Worm (Caenorhabditis elegans) whole organism, L2 larva: ENCODE measurements around the gene C05D11.8.

Experiments used
- C34F6.9 ChIP-seq: fragments of 150-350 bp; optimal IDR thresholded peaks from 2 replicates; lab custom pipeline; 2014; ENCODE audit warnings: missing biosample characterization, missing genetic modification characterization
- F13H6.1 ChIP-seq: sonication (generic microtip); optimal IDR thresholded peaks from 2 replicates; lab custom pipeline; 2016; ENCODE audit warnings: missing genetic modification characterization, missing compliant biosample characterization
- R02D3.7 ChIP-seq: fragments of 150-350 bp; optimal IDR thresholded peaks from 2 replicates; lab custom pipeline; 2014; ENCODE audit warnings: missing biosample characterization, missing genetic modification characterization
- Y55F3AM.14 ChIP-seq: fragments of 200-800 bp; sonication (Bioruptor generic); optimal IDR thresholded peaks from 2 replicates; lab custom pipeline; 2018; ENCODE audit warnings: mild to moderate bottlenecking, missing genetic modification characterization, missing compliant biosample characterization
- ZK546.5 ChIP-seq: sonication (generic microtip); optimal IDR thresholded peaks from 2 replicates; lab custom pipeline; 2017; ENCODE audit warnings: missing biosample characterization, missing genetic modification characterization
- alr-1 ChIP-seq: fragments of 150-350 bp; optimal IDR thresholded peaks from 2 replicates; lab custom pipeline; 2014; ENCODE audit warnings: missing biosample characterization, missing genetic modification characterization
- aly-2 ChIP-seq: fragments of 150-350 bp; optimal IDR thresholded peaks from 2 replicates; lab custom pipeline; 2014; ENCODE audit warnings: missing biosample characterization, missing genetic modification characterization
- ama-1 ChIP-seq: fragments of 150-350 bp; optimal IDR thresholded peaks from 2 replicates; lab custom pipeline; 2018; ENCODE audit warnings: inconsistent platforms
- blmp-1 ChIP-seq: sonication (generic microtip); optimal IDR thresholded peaks from 2 replicates; lab custom pipeline; 2017; ENCODE audit warnings: missing genetic modification characterization, mild to moderate bottlenecking, missing compliant biosample characterization, antibody characterized with exemption, moderate library complexity; ENCODE audit not compliant: insufficient read depth
- ceh-16 ChIP-seq: fragments of 150-350 bp; optimal IDR thresholded peaks from 2 replicates; lab custom pipeline; 2014; ENCODE audit warnings: missing biosample characterization, missing genetic modification characterization
- ceh-82 ChIP-seq: fragments of 150-350 bp; optimal IDR thresholded peaks from 2 replicates; lab custom pipeline; 2014; ENCODE audit warnings: missing biosample characterization, missing genetic modification characterization
- crh-2 ChIP-seq: sonication (generic microtip); optimal IDR thresholded peaks from 2 replicates; lab custom pipeline; 2017; ENCODE audit warnings: missing biosample characterization, missing genetic modification characterization
- dmd-4 ChIP-seq: sonication (generic microtip); optimal IDR thresholded peaks from 2 replicates; lab custom pipeline; 2017; ENCODE audit warnings: missing biosample characterization, missing genetic modification characterization
- egl-27 ChIP-seq: sonication (generic microtip); optimal IDR thresholded peaks from 3 replicates; lab custom pipeline; 2017; ENCODE audit warnings: missing biosample characterization, missing genetic modification reagents, missing genetic modification characterization
- elt-1 ChIP-seq: fragments of 150-350 bp; optimal IDR thresholded peaks from 2 replicates; lab custom pipeline; 2014; ENCODE audit warnings: missing biosample characterization, missing genetic modification characterization
- elt-3 ChIP-seq: sonication (generic microtip); optimal IDR thresholded peaks from 2 replicates; lab custom pipeline; 2017; ENCODE audit warnings: missing biosample characterization, missing genetic modification characterization
- fos-1 ChIP-seq: fragments of 150-350 bp; optimal IDR thresholded peaks from 2 replicates; lab custom pipeline; 2014; ENCODE audit warnings: missing biosample characterization, missing genetic modification characterization
- gmeb-1 ChIP-seq: fragments of 150-350 bp; optimal IDR thresholded peaks from 2 replicates; lab custom pipeline; 2014; ENCODE audit warnings: missing biosample characterization, missing genetic modification characterization
- lin-11 ChIP-seq: fragments of 150-350 bp; sonication (generic microtip); optimal IDR thresholded peaks from 2 replicates; lab custom pipeline; 2014; ENCODE audit warnings: missing biosample characterization, missing genetic modification characterization, inconsistent platforms, mixed read lengths
- lin-13 ChIP-seq: fragments of 150-350 bp; optimal IDR thresholded peaks from 2 replicates; lab custom pipeline; 2014; ENCODE audit warnings: missing biosample characterization, missing genetic modification reagents, missing genetic modification characterization
- lin-39 ChIP-seq: fragments of 150-350 bp; optimal IDR thresholded peaks from 2 replicates; lab custom pipeline; 2014; ENCODE audit warnings: missing biosample characterization, missing genetic modification reagents, missing genetic modification characterization
- lsy-2 ChIP-seq, 2 experiments: fragments of 150-350 bp in 1 of 2; sonication (generic microtip) in 1 of 2; optimal IDR thresholded peaks; 2 replicates each; lab custom pipeline; 2014 to 2017; ENCODE audit warnings: missing biosample characterization in 2 of 2, missing genetic modification characterization in 2 of 2
- mab-5 ChIP-seq: fragments of 150-350 bp; optimal IDR thresholded peaks from 2 replicates; lab custom pipeline; 2014; ENCODE audit warnings: missing biosample characterization, missing genetic modification characterization
- mbf-1 ChIP-seq: sonication (generic microtip); optimal IDR thresholded peaks from 2 replicates; lab custom pipeline; 2017; ENCODE audit warnings: missing biosample characterization, missing genetic modification characterization
- mdl-1 ChIP-seq, 2 experiments: fragments of 150-350 bp in 1 of 2; sonication (generic microtip) in 1 of 2; optimal IDR thresholded peaks; 2 replicates each; lab custom pipeline; 2017; ENCODE audit warnings: missing biosample characterization in 2 of 2, missing genetic modification characterization in 2 of 2
- nhr-10 ChIP-seq: sonication (generic microtip); optimal IDR thresholded peaks from 2 replicates; lab custom pipeline; 2017; ENCODE audit warnings: missing biosample characterization, missing genetic modification characterization
- nhr-11 ChIP-seq: fragments of 150-350 bp; optimal IDR thresholded peaks from 2 replicates; lab custom pipeline; 2014; ENCODE audit warnings: missing biosample characterization, missing genetic modification characterization
- nhr-12 ChIP-seq: fragments of 150-350 bp; optimal IDR thresholded peaks from 2 replicates; lab custom pipeline; 2014; ENCODE audit warnings: missing biosample characterization, missing genetic modification characterization
- nhr-129 ChIP-seq: fragments of 150-350 bp; optimal IDR thresholded peaks from 2 replicates; lab custom pipeline; 2014; ENCODE audit warnings: missing biosample characterization, missing genetic modification characterization
- nhr-21 ChIP-seq: fragments of 150-350 bp; optimal IDR thresholded peaks from 2 replicates; lab custom pipeline; 2014; ENCODE audit warnings: missing biosample characterization, missing genetic modification characterization
- nhr-23 ChIP-seq: fragments of 150-350 bp; optimal IDR thresholded peaks from 2 replicates; lab custom pipeline; 2014; ENCODE audit warnings: missing biosample characterization, missing genetic modification reagents, missing genetic modification characterization
- nhr-237 ChIP-seq: fragments of 150-350 bp; optimal IDR thresholded peaks from 2 replicates; lab custom pipeline; 2014; ENCODE audit warnings: missing biosample characterization, missing genetic modification characterization
- nhr-25 ChIP-seq: fragments of 150-350 bp; sonication (generic microtip); optimal IDR thresholded peaks from 3 replicates; lab custom pipeline; 2014; ENCODE audit warnings: missing biosample characterization, missing genetic modification characterization
- nhr-6 ChIP-seq: fragments of 150-350 bp; optimal IDR thresholded peaks from 2 replicates; lab custom pipeline; 2014; ENCODE audit warnings: missing biosample characterization, missing genetic modification characterization
- nhr-77 ChIP-seq: fragments of 150-350 bp; optimal IDR thresholded peaks from 2 replicates; lab custom pipeline; 2014; ENCODE audit warnings: missing biosample characterization, missing genetic modification characterization
- peb-1 ChIP-seq: fragments of 150-350 bp; optimal IDR thresholded peaks from 2 replicates; lab custom pipeline; 2014; ENCODE audit warnings: missing biosample characterization, missing genetic modification characterization
- sem-4 ChIP-seq: fragments of 150-350 bp; optimal IDR thresholded peaks from 2 replicates; lab custom pipeline; 2014; ENCODE audit warnings: missing biosample characterization, missing genetic modification reagents, missing genetic modification characterization
- skn-1 ChIP-seq: sonication (generic microtip); optimal IDR thresholded peaks from 2 replicates; lab custom pipeline; 2017; ENCODE audit warnings: missing biosample characterization, missing genetic modification characterization
- sma-3 ChIP-seq: sonication (generic microtip); optimal IDR thresholded peaks from 2 replicates; lab custom pipeline; 2016; ENCODE audit warnings: missing genetic modification reagents, missing genetic modification characterization, missing compliant biosample characterization
- sma-9 ChIP-seq, 2 experiments: fragments of 150-350 bp in 1 of 2; sonication (generic microtip) in 1 of 2; optimal IDR thresholded peaks; 2 replicates each; lab custom pipeline; 2014 to 2016; ENCODE audit warnings: missing genetic modification characterization in 2 of 2, mild to moderate bottlenecking in 1 of 2, missing biosample characterization in 1 of 2, missing compliant biosample characterization in 1 of 2, missing genetic modification reagents in 1 of 2, moderate library complexity in 1 of 2
- snpc-4 ChIP-seq: fragments of 150-350 bp; optimal IDR thresholded peaks from 2 replicates; lab custom pipeline; 2014; ENCODE audit warnings: missing biosample characterization, missing genetic modification characterization
- unc-39 ChIP-seq: fragments of 150-350 bp; optimal IDR thresholded peaks from 2 replicates; lab custom pipeline; 2014; ENCODE audit warnings: missing biosample characterization, missing genetic modification characterization
- unc-55 ChIP-seq: fragments of 150-350 bp; sonication (generic microtip); optimal IDR thresholded peaks from 3 replicates; lab custom pipeline; 2014; ENCODE audit warnings: missing biosample characterization, missing genetic modification reagents, missing genetic modification characterization
- unc-62 ChIP-seq: fragments of 150-350 bp; optimal IDR thresholded peaks from 2 replicates; lab custom pipeline; 2014; ENCODE audit warnings: missing biosample characterization, missing genetic modification reagents, missing genetic modification characterization
- zag-1 ChIP-seq: fragments of 150-350 bp; optimal IDR thresholded peaks from 2 replicates; lab custom pipeline; 2014; ENCODE audit warnings: missing biosample characterization, missing genetic modification characterization
- ztf-1 ChIP-seq: fragments of 200-800 bp; sonication (Bioruptor generic); conservative IDR thresholded peaks from 2 replicates; pipeline ENCODE4 v1.3.6; 2022; ENCODE audit warnings: missing genetic modification characterization, missing compliant biosample characterization
- ztf-11 ChIP-seq: sonication (generic microtip); optimal IDR thresholded peaks from 2 replicates; lab custom pipeline; 2017; ENCODE audit warnings: missing biosample characterization, missing genetic modification characterization
- ztf-4 ChIP-seq: fragments of 150-350 bp; optimal IDR thresholded peaks from 2 replicates; lab custom pipeline; 2014; ENCODE audit warnings: missing biosample characterization, missing genetic modification characterization

Gene C05D11.8

ce11 chrIII:6464913-6465312, 37.8 kb upstream of the C05D11.8 start, which contains the start of gene nduf-2.2:
TSS of gene nduf-2.2 (plus strand) at chrIII:6465222.
- TF ChIP-seq nhr-23 (tag; lab: Kevin White, UChicago) (no peak), egl-27 (tag; lab: Kevin White, UChicago) (no peak), nhr-11 (tag; lab: Kevin White, UChicago) (no peak)

ce11 chrIII:6464113-6464571, 37.0 kb upstream of the C05D11.8 start:
- TF ChIP-seq nhr-237 (tag; lab: Kevin White, UChicago), result no peak
- peak; percentile 85 for TF ChIP-seq unc-55 (GFP tag; lab: Kevin White, UChicago)
- TF ChIP-seq crh-2, result peak; percentile 88
- TF ChIP-seq elt-3, result no peak
- no peak for TF ChIP-seq skn-1 (tag; lab: Kevin White, UChicago)
- TF ChIP-seq C34F6.9, result peak; percentile 79
- peak; percentile 98 for TF ChIP-seq fos-1 (tag; lab: Kevin White, UChicago)
- TF ChIP-seq ceh-16 (tag; lab: Kevin White, UChicago), result peak; percentile 62
- TF ChIP-seq ama-1 (lab: Kevin White, UChicago), result peak; percentile 85
- no peak for TF ChIP-seq mbf-1
- peak; percentile 80 for TF ChIP-seq sma-9 (GFP tag; optimal IDR thresholded peaks at IDR 0.05; lab: Kevin White, UChicago)
- TF ChIP-seq sma-9 (tag; optimal IDR thresholded peaks at IDR 0.05; lab: Kevin White, UChicago), result no peak
- TF ChIP-seq R02D3.7, result no peak
- peak; percentile 66 for TF ChIP-seq ceh-82
- TF ChIP-seq nhr-6 (tag; lab: Kevin White, UChicago), result peak; percentile 10
- TF ChIP-seq sem-4 (tag; lab: Kevin White, UChicago), result peak; percentile 68
- no peak for TF ChIP-seq lin-39 (tag; lab: Kevin White, UChicago)
- no peak for TF ChIP-seq nhr-77 (tag; lab: Kevin White, UChicago)
- no peak for TF ChIP-seq elt-1 (tag; lab: Kevin White, UChicago)
- TF ChIP-seq peb-1, result peak; percentile 1
- TF ChIP-seq mab-5 (tag; lab: Kevin White, UChicago), result peak; percentile 79
- TF ChIP-seq unc-39 (tag; lab: Kevin White, UChicago), result no peak
- peak; percentile 91 for TF ChIP-seq sma-3 (GFP tag; lab: Kevin White, UChicago)
- TF ChIP-seq nhr-23 (tag; lab: Kevin White, UChicago), result no peak
- TF ChIP-seq nhr-129 (tag; lab: Kevin White, UChicago), result peak; percentile 83
- TF ChIP-seq ZK546.5 (tag; lab: Kevin White, UChicago), result no peak
- no peak for TF ChIP-seq dmd-4 (tag; lab: Kevin White, UChicago)
- peak; percentile 89 for TF ChIP-seq Y55F3AM.14
- TF ChIP-seq ztf-4 (tag; lab: Kevin White, UChicago), result peak; percentile 43
- no peak for TF ChIP-seq aly-2 (tag; lab: Kevin White, UChicago)
- no peak for TF ChIP-seq alr-1 (tag; lab: Kevin White, UChicago)
- TF ChIP-seq blmp-1 (tag; lab: Kevin White, UChicago), result peak; percentile 65
- TF ChIP-seq ztf-11 (tag; lab: Kevin White, UChicago), result no peak
- no peak for TF ChIP-seq nhr-10 (tag; lab: Kevin White, UChicago)
- no peak for TF ChIP-seq ztf-1
- no peak for TF ChIP-seq nhr-11 (tag; lab: Kevin White, UChicago)
- TF ChIP-seq egl-27 (tag; lab: Kevin White, UChicago), result no peak
- peak; percentile 85 to 92 for TF ChIP-seq mdl-1 (tag; optimal IDR thresholded peaks at IDR 0.05; lab: Kevin White, UChicago)
- TF ChIP-seq nhr-25, result no peak
- no peak for TF ChIP-seq unc-62 (GFP tag; lab: Kevin White, UChicago)
- TF ChIP-seq nhr-12 (tag; lab: Kevin White, UChicago), result no peak
- peak; percentile 75 to 83 for TF ChIP-seq lsy-2 (tag; optimal IDR thresholded peaks at IDR 0.05; lab: Kevin White, UChicago)
- TF ChIP-seq F13H6.1 (tag; lab: Kevin White, UChicago), result peak; percentile 94
- TF ChIP-seq lin-11, result peak; percentile 67
- peak; percentile 73 for TF ChIP-seq zag-1
- peak; percentile 85 for TF ChIP-seq gmeb-1 (tag; lab: Kevin White, UChicago)
- TF ChIP-seq lin-13 (GFP tag; lab: Kevin White, UChicago), result peak; percentile 66
- TF ChIP-seq snpc-4 (tag; lab: Kevin White, UChicago), result peak; percentile 40
- TF ChIP-seq nhr-21 (tag; lab: Kevin White, UChicago), result peak; percentile 86
